Worm (Caenorhabditis elegans) whole organism, L4/young adult: ENCODE measurements around the gene F38E1.10.

ENCODE experiments used
- W03F9.2 ChIP-seq: fragments of 150-350 bp; optimal IDR thresholded peaks from 2 replicates; lab custom pipeline; 2014; ENCODE audit warnings: missing biosample characterization, missing genetic modification characterization
- dao-5 ChIP-seq: sonication (generic microtip); optimal IDR thresholded peaks from 2 replicates; lab custom pipeline; 2016; ENCODE audit warnings: missing genotype, missing genetic modification characterization, moderate library complexity, missing compliant biosample characterization
- him-1 ChIP-seq: sonication (generic microtip); optimal IDR thresholded peaks from 2 replicates; lab custom pipeline; 2016; ENCODE audit warnings: missing genotype, missing genetic modification reagents, missing genetic modification characterization, missing compliant biosample characterization

DNA sequence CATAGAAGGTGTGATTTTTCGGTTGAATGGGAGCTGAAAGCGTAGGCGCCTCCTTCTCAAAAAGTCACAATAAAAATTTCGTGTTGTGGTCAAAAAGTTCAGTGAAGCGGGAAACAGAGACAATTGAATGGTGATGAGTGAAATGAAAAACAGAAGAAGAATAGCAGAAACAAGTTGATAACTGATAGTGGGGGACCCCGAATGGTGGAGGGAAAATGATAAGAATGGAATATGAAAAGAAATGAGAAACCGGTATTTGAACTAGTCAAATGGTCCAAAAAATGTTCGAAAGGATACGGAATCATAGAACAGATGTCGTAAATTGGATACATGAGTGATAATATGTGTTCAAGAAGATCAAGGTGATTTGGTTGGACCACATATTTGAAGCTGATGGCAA is 29.0 kb upstream of the F38E1.10 start:
- TF ChIP-seq dao-5 (tag; lab: Kevin White, UChicago) (no peak), W03F9.2 (no peak), him-1 (tag; lab: Kevin White, UChicago) (no peak)
